Fruit fly (Drosophila melanogaster) S2 (cell line): ENCODE measurements around the gene Sur-8.

Source experiments
- CG8478 ChIP-seq: fragments of >200 bp; optimal IDR thresholded peaks from 2 replicates; lab custom pipeline; 2018
- CTCF ChIP-seq, 2 experiments: fragments of >200 bp; optimal IDR thresholded peaks; 2 replicates each; lab custom pipeline; 2018

dm6 chr3R:17415439-17415838 is 13.1 kb upstream of the Sur-8 start, which contains the start of gene CG5866:
- no peak for TF ChIP-seq CG8478 (lab: Kevin White, UChicago)
- no peak for TF ChIP-seq CTCF (optimal IDR thresholded peaks at IDR 0.05; lab: Kevin White, UChicago)
